Fruit fly (Drosophila melanogaster): ENCODE measurements around the gene stet.

- TF ChIP-seq Mnt (GFP tag; optimal IDR thresholded peaks at IDR 0.05) (no peak), toe (GFP tag; optimal IDR thresholded peaks at IDR 0.05) (no peak), kay (GFP tag; ENCODE audit: borderline replicate concordance) (no peak), CG5204 (GFP tag; optimal IDR thresholded peaks at IDR 0.05) (no peak), Hr96 (GFP tag; optimal IDR thresholded peaks at IDR 0.05) (no peak), CG11617 (GFP tag; optimal IDR thresholded peaks at IDR 0.05) (no peak), tj (GFP tag; optimal IDR thresholded peaks at IDR 0.05) (no peak), CG14711 (tag; optimal IDR thresholded peaks at IDR 0.05) (no peak)
Observed at dm6 chr3L:1531159-1531558, 41.8 kb upstream of the stet start, which contains the start of gene Ir62a.

All from whole organism, adult.